Fruit fly (Drosophila melanogaster): ENCODE data around the gene Irc.
"Not testable (repeated sequence)": the region's sequence is repeated elsewhere in the genome, so short reads cannot be mapped to it uniquely, and the experiment has no call there.

Irc gene

dm6 chr3R:16980958-16981623, 21.6 kb upstream of the Irc start:
- TF ChIP-seq Sin3A (optimal IDR thresholded peaks at IDR 0.05) = no peak

- no peak for TF ChIP-seq ttk (optimal IDR thresholded peaks at IDR 0.05)
- TF ChIP-seq insv (optimal IDR thresholded peaks at IDR 0.05) = no peak
- no peak for TF ChIP-seq psq (optimal IDR thresholded peaks at IDR 0.05)
- no peak for TF ChIP-seq Myc (optimal IDR thresholded peaks at IDR 0.05)
- TF ChIP-seq h (optimal IDR thresholded peaks at IDR 0.05) = no peak
- TF ChIP-seq Sin3A (optimal IDR thresholded peaks at IDR 0.05) = no peak
These were observed 20.5 kb upstream of the Irc start, which contains the start of gene AhcyL2 for dm6 chr3R:16982108-16982707. TSS of gene AhcyL2 (minus strand) at chr3R:16982158.

DNA sequence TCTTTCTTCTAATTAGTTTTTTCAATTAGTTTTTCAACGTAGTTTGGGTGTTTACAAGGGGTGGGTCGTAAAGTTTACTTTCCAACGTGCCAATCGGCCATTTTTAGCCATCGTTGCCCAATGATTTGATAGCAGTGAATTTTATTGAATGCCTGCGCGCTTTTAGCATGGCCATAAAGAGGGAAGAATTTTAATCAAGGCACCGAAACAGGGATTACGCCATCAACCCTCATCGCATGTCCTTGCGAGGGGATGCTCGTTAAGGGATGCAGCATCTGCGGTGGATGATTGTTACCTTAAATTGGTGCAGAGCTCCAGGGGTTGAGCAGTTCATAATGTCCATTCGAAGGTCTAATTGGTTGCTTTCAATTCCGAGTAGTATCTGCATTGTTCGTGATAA, 19.7 kb upstream of the Irc start:
- TF ChIP-seq ttk (optimal IDR thresholded peaks at IDR 0.05) (no peak), insv (optimal IDR thresholded peaks at IDR 0.05) (no peak), h (optimal IDR thresholded peaks at IDR 0.05) (no peak), Myc (optimal IDR thresholded peaks at IDR 0.05) (no peak), psq (optimal IDR thresholded peaks at IDR 0.05) (no peak), Sin3A (optimal IDR thresholded peaks at IDR 0.05) (no peak)

- TF ChIP-seq psq (optimal IDR thresholded peaks at IDR 0.05) (no peak), ttk (optimal IDR thresholded peaks at IDR 0.05) (no peak), Sin3A (optimal IDR thresholded peaks at IDR 0.05) (no peak)
These were observed 18.5 kb upstream of the Irc start for dm6 chr3R:16984221-16984620.

- TF ChIP-seq Myc (optimal IDR thresholded peaks at IDR 0.05) (no peak), h (optimal IDR thresholded peaks at IDR 0.05) (no peak), insv (optimal IDR thresholded peaks at IDR 0.05) (no peak), Sin3A (optimal IDR thresholded peaks at IDR 0.05) (no peak), ttk (optimal IDR thresholded peaks at IDR 0.05) (no peak), psq (optimal IDR thresholded peaks at IDR 0.05) (no peak)
These were observed 17.1 kb upstream of the Irc start for dm6 chr3R:16985547-16985946.

DNA sequence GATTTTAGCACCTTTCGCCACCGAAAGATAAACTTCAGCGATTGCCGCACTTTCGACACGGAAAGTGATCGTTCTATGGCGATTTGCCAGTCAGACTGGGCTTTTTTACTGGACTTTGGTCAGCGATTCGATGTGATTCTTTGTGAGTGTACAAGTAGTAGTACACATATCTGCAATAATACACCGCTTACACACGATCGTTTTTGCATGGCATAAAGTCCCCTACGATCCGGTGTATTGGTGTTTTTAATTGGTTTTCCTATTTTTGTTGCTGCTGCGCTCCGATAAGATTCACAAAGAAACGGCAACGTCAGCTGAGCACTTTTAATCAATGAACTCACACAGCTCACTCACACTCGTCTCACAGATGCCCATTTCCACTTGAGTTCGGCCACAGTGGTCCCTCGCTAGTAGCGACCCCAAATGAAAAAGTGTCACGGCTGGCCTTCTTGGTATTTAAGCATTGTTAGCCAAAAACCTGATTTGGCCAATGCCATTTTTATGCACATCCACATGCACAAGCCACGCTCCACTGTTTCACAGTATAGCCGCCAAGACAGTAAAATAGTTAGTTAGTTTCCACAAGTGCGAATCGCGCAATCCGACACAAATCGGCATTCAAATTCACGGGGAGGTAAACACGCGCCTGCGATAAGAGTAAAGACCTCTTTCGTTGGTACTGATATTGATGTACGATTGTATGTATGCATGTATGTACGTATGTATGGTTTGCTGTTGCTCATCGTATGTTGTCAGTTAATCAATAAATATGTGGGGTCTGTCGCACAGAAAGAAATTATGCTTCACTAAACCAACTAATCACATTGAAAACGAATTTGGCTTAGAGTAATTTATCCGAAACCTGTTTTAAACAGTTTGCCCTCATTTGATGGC, 16.2 kb upstream of the Irc start:
- TF ChIP-seq Sin3A (optimal IDR thresholded peaks at IDR 0.05) (no peak), psq (optimal IDR thresholded peaks at IDR 0.05) (no peak), insv (optimal IDR thresholded peaks at IDR 0.05) (no peak), Myc (optimal IDR thresholded peaks at IDR 0.05) (no peak), h (optimal IDR thresholded peaks at IDR 0.05) (no peak), ttk (optimal IDR thresholded peaks at IDR 0.05) (no peak)

dm6 chr3R:16987220-16987923, 15.3 kb upstream of the Irc start, which contains the start of gene CG18622:
TSS of gene CG18622 (minus strand) at chr3R:16987732.
- TF ChIP-seq ttk (optimal IDR thresholded peaks at IDR 0.05) (no peak), psq (optimal IDR thresholded peaks at IDR 0.05) (no peak), Sin3A (optimal IDR thresholded peaks at IDR 0.05) (no peak), Myc (optimal IDR thresholded peaks at IDR 0.05) (no peak), h (optimal IDR thresholded peaks at IDR 0.05) (no peak), insv (optimal IDR thresholded peaks at IDR 0.05) (no peak)

- no peak for TF ChIP-seq ttk (optimal IDR thresholded peaks at IDR 0.05)
- TF ChIP-seq psq (optimal IDR thresholded peaks at IDR 0.05) = no peak
These were observed 14.8 kb upstream of the Irc start for dm6 chr3R:16987924-16988298.

DNA sequence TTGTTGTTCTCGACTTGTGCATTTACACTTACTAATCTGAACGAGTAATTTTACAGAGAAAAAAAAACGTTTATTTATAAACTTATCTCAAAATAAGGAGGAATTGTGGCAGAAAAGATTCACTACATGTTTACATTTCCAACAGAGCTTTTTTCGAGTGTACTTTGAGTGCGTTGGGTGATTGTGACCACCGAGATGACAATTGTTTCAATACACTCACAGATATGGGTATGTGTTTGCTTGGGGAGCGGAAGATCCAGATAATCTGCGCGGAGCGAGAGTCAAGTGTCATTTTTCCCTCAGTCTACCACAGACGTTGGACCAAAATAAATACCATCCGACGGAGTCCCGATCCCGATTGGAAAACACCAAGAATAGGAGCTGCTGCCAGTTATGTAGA, 14.2 kb upstream of the Irc start, which contains the start of gene MESK4:
MESK4 (plus strand) TSS at position 301 of the 400 bp plus-strand sequence.
- TF ChIP-seq h, Sin3A, insv (optimal IDR thresholded peaks at IDR 0.05): not testable (repeated sequence)

DNA sequence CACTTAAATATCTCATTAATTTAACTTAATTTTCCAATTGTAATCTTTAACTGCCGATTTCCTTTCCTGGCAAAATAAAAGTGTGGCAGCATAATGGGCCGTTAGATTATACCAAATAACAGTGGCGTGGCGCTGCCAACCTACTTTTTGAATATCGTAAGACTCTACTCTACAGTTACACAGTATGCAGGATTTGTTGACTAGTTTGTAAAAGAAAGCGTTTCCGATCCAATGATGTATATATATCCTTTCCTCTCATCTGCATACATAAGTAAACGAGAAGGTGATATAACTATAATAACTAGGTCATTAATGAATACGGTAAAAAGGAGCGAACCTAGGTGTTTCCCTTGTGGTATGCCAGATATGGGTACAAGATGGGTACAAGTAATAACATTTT, 10.9 kb upstream of the Irc start, which contains the start of gene EMC2B:
EMC2B (minus strand) TSS at position 98 of the 400 bp plus-strand sequence.
- TF ChIP-seq h (optimal IDR thresholded peaks at IDR 0.05) = no peak
- TF ChIP-seq insv (optimal IDR thresholded peaks at IDR 0.05) = no peak
- TF ChIP-seq ttk (optimal IDR thresholded peaks at IDR 0.05) = no peak
- TF ChIP-seq psq (optimal IDR thresholded peaks at IDR 0.05) = no peak
- no peak for TF ChIP-seq Sin3A (optimal IDR thresholded peaks at IDR 0.05)
- TF ChIP-seq Myc (optimal IDR thresholded peaks at IDR 0.05) = no peak

- TF ChIP-seq Sin3A, psq, Myc (optimal IDR thresholded peaks at IDR 0.05): not testable (repeated sequence)
These were observed 10.0 kb upstream of the Irc start, which contains the start of gene CG31274 for dm6 chr3R:16992716-16993115. TSS of gene CG31274 (plus strand) at chr3R:16993016.
